Worm (Caenorhabditis elegans) whole organism, late embryonic: ENCODE measurements around the gene C05D11.8.
A peak's percentile ranks its signal among the peaks of the same experiment; 100 is the strongest.

Experiments used
- F13H6.1 ChIP-seq: sonication (generic microtip); optimal IDR thresholded peaks from 2 replicates; lab custom pipeline; 2016; ENCODE audit warnings: missing genetic modification characterization, missing compliant biosample characterization
- dve-1 ChIP-seq: sonication (generic microtip); optimal IDR thresholded peaks from 2 replicates; lab custom pipeline; 2017; ENCODE audit warnings: antibody characterized with exemption, mild to moderate bottlenecking, missing genetic modification characterization, missing compliant biosample characterization
- elt-2 ChIP-seq: sonication (generic microtip); optimal IDR thresholded peaks from 2 replicates; lab custom pipeline; 2016; ENCODE audit warnings: missing genetic modification reagents, missing genetic modification characterization, missing compliant biosample characterization
- nfya-1 ChIP-seq: sonication (generic microtip); optimal IDR thresholded peaks from 2 replicates; lab custom pipeline; 2017; ENCODE audit warnings: missing genetic modification characterization, mild to moderate bottlenecking, missing compliant biosample characterization, antibody characterized with exemption, moderate library complexity
- nhr-11 ChIP-seq: fragments of 150-350 bp; optimal IDR thresholded peaks from 2 replicates; lab custom pipeline; 2014; ENCODE audit warnings: missing biosample characterization, missing genetic modification characterization
- pag-3 ChIP-seq: sonication (generic microtip); optimal IDR thresholded peaks from 2 replicates; lab custom pipeline; 2016; ENCODE audit warnings: missing compliant biosample characterization, missing genetic modification characterization, borderline replicate concordance
- pha-4 ChIP-seq: fragments of 150-350 bp; optimal IDR thresholded peaks from 2 replicates; lab custom pipeline; 2018; ENCODE audit warnings: missing biosample characterization, missing genetic modification reagents, missing genetic modification characterization
- sdc-2 ChIP-seq: sonication (generic microtip); optimal IDR thresholded peaks from 2 replicates; lab custom pipeline; 2016; ENCODE audit warnings: missing genotype, missing genetic modification characterization, missing compliant biosample characterization
- syd-9 ChIP-seq: sonication (generic microtip); optimal IDR thresholded peaks from 2 replicates; lab custom pipeline; 2016; ENCODE audit warnings: mild to moderate bottlenecking, missing genetic modification characterization, moderate library complexity, missing compliant biosample characterization
- tbx-7 ChIP-seq: sonication (generic microtip); optimal IDR thresholded peaks from 2 replicates; lab custom pipeline; 2016; ENCODE audit warnings: missing genotype, missing genetic modification characterization, missing compliant biosample characterization
- unc-86 ChIP-seq: sonication (generic microtip); optimal IDR thresholded peaks from 2 replicates; lab custom pipeline; 2016; ENCODE audit warnings: missing genetic modification characterization, missing compliant biosample characterization
- ztf-16 ChIP-seq: sonication (generic microtip); optimal IDR thresholded peaks from 2 replicates; lab custom pipeline; 2017; ENCODE audit warnings: missing genetic modification characterization, missing compliant biosample characterization

ce11 chrIII:6447521-6447920 is 20.4 kb upstream of the C05D11.8 start:
- no peak for TF ChIP-seq tbx-7 (tag; lab: Kevin White, UChicago)
- no peak for TF ChIP-seq dve-1 (tag; lab: Kevin White, UChicago)
- no peak for TF ChIP-seq unc-86 (tag; lab: Kevin White, UChicago)
- TF ChIP-seq pha-4 (tag; lab: Kevin White, UChicago) = no peak
- TF ChIP-seq elt-2 (tag; lab: Kevin White, UChicago) = peak; percentile 39
- no peak for TF ChIP-seq nfya-1 (tag; lab: Kevin White, UChicago)
- no peak for TF ChIP-seq F13H6.1 (tag; lab: Kevin White, UChicago)
- TF ChIP-seq nhr-11 (tag; lab: Kevin White, UChicago) = no peak
- no peak for TF ChIP-seq ztf-16 (tag; lab: Kevin White, UChicago)
- no peak for TF ChIP-seq syd-9 (tag; lab: Kevin White, UChicago)
- no peak for TF ChIP-seq pag-3 (tag; lab: Kevin White, UChicago)
- no peak for TF ChIP-seq sdc-2 (tag; lab: Kevin White, UChicago)
